Worm (Caenorhabditis elegans): Measurements from ENCODE around the gene sad-1.

Gene sad-1

ce11 chrX:13514384-13514783, 13.9 kb upstream of the sad-1 start (continued):
- TF ChIP-seq efl-1 (optimal IDR thresholded peaks at IDR 0.05) (peak; percentile 68 to 69), efl-1 (GFP tag; optimal IDR thresholded peaks at IDR 0.05 in 1 of 2) (peak; percentile 16 to 92), nhr-90 (tag; optimal IDR thresholded peaks at IDR 0.05; ENCODE audit: poor library complexity) (peak; percentile 95), nhr-84 (tag; optimal IDR thresholded peaks at IDR 0.05) (no peak), ceh-82 (tag; optimal IDR thresholded peaks at IDR 0.05) (peak; percentile 90 to 96 (median 94)), ztf-4 (tag; optimal IDR thresholded peaks at IDR 0.05) (peak; percentile 90), nhr-77 (tag; optimal IDR thresholded peaks at IDR 0.05) (peak; percentile 87), lin-15B (tag; optimal IDR thresholded peaks at IDR 0.05) (peak; percentile 30), ceh-88 (GFP tag; IDR thresholded peaks at IDR 0.05) (peak; percentile 80), dpl-1 (GFP tag; optimal IDR thresholded peaks at IDR 0.05) (peak; percentile 38 to 46 (median 40)), blmp-1 (tag; optimal IDR thresholded peaks at IDR 0.05) (peak; percentile 27), tbx-2 (tag; optimal IDR thresholded peaks at IDR 0.05) (peak; percentile 91), elt-3 (tag; optimal IDR thresholded peaks at IDR 0.05) (peak in 3 of 6 experiments; percentile 13 to 95 (median 70))

ce11 chrX:13511796-13512195, 11.3 kb upstream of the sad-1 start:
- TF ChIP-seq mdl-1 (tag; optimal IDR thresholded peaks at IDR 0.05) (peak in 1 of 2 experiments; percentile 55), nhr-237 (tag; optimal IDR thresholded peaks at IDR 0.05) (no peak), ceh-82 (tag; optimal IDR thresholded peaks at IDR 0.05) (peak in 2 of 3 experiments; percentile 6 to 46), snpc-4 (tag; optimal IDR thresholded peaks at IDR 0.05) (no peak), ceh-90 (tag; optimal IDR thresholded peaks at IDR 0.05) (no peak), elt-3 (tag; optimal IDR thresholded peaks at IDR 0.05) (peak in 2 of 6 experiments; percentile 17 to 25), lin-13 (GFP tag; optimal IDR thresholded peaks at IDR 0.05) (no peak), nhr-19 (GFP tag; conservative IDR thresholded peaks at IDR 0.05) (peak; percentile 59), nhr-11 (tag; optimal IDR thresholded peaks at IDR 0.05) (no peak), nhr-71 (tag; optimal IDR thresholded peaks at IDR 0.05) (peak; percentile 64), dsc-1 (tag; optimal IDR thresholded peaks at IDR 0.05) (peak; percentile 67), snu-23 (GFP tag; optimal IDR thresholded peaks at IDR 0.05) (peak; percentile 79), efl-1 (optimal IDR thresholded peaks at IDR 0.05) (peak; percentile 5 to 11), efl-1 (GFP tag; optimal IDR thresholded peaks at IDR 0.05 in 1 of 2) (peak in 1 of 2 experiments; percentile 92), lsy-2 (tag; optimal IDR thresholded peaks at IDR 0.05) (peak; percentile 23 to 54), nhr-47 (tag; optimal IDR thresholded peaks at IDR 0.05) (peak; percentile 76), skn-1 (tag; optimal IDR thresholded peaks at IDR 0.05) (peak; percentile 31), dpl-1 (GFP tag; optimal IDR thresholded peaks at IDR 0.05) (peak in 1 of 3 experiments; percentile 19), fkh-8 (tag; optimal IDR thresholded peaks at IDR 0.05) (no peak), Y116A8C.19 (tag; optimal IDR thresholded peaks at IDR 0.05; ENCODE audit: borderline replicate concordance) (no peak), C34B4.2 (tag; optimal IDR thresholded peaks at IDR 0.05) (no peak), mep-1 (tag; optimal IDR thresholded peaks at IDR 0.05) (peak; percentile 50), jun-1 (tag; optimal IDR thresholded peaks at IDR 0.05) (peak; percentile 22), xbp-1 (tag; optimal IDR thresholded peaks at IDR 0.05) (peak; percentile 18), rnt-1 (tag; optimal IDR thresholded peaks at IDR 0.05) (peak; percentile 39), fkh-10 (GFP tag; optimal IDR thresholded peaks at IDR 0.05) (no peak), hlh-4 (tag; optimal IDR thresholded peaks at IDR 0.05) (no peak), tbx-2 (tag; optimal IDR thresholded peaks at IDR 0.05) (peak; percentile 29), pag-3 (tag; optimal IDR thresholded peaks at IDR 0.05; ENCODE audit: borderline replicate concordance, insufficient read depth) (no peak), pax-3 (tag; optimal IDR thresholded peaks at IDR 0.05) (peak; percentile 5), nhr-90 (tag; optimal IDR thresholded peaks at IDR 0.05; ENCODE audit: poor library complexity) (peak; percentile 62), unc-86 (tag; optimal IDR thresholded peaks at IDR 0.05) (peak; percentile 34), C04F5.9 (tag; optimal IDR thresholded peaks at IDR 0.05) (no peak), sptf-1 (tag; optimal IDR thresholded peaks at IDR 0.05) (no peak), hlh-17 (GFP tag; optimal IDR thresholded peaks at IDR 0.05; ENCODE audit: borderline replicate concordance) (no peak), blmp-1 (tag; optimal IDR thresholded peaks at IDR 0.05) (peak; percentile 16), lin-39 (tag; optimal IDR thresholded peaks at IDR 0.05) (no peak), lin-35 (GFP tag; optimal IDR thresholded peaks at IDR 0.05) (peak; percentile 27 to 54), lir-3 (tag; optimal IDR thresholded peaks at IDR 0.05; ENCODE audit: poor library complexity) (peak; percentile 47), ztf-11 (tag; optimal IDR thresholded peaks at IDR 0.05) (peak in 1 of 2 experiments; percentile 32), ceh-8 (GFP tag; optimal IDR thresholded peaks at IDR 0.05) (no peak), fos-1 (tag; optimal IDR thresholded peaks at IDR 0.05) (peak; percentile 56), lin-14 (GFP tag; optimal IDR thresholded peaks at IDR 0.05) (peak; percentile 59), nhr-20 (tag; optimal IDR thresholded peaks at IDR 0.05) (peak; percentile 61)
